Fruit fly (Drosophila melanogaster): ENCODE measurements around the gene CG12607.

- TF ChIP-seq CG8478 (optimal IDR thresholded peaks at IDR 0.05) (no peak), CTCF (optimal IDR thresholded peaks at IDR 0.05) (no peak)
Measured at dm6 chr3L:4469701-4470100, 23.3 kb downstream of the CG12607 start, which contains the start of gene CG32249.

Data from S2 (cell line).